Worm (Caenorhabditis elegans) whole organism, young adult: ENCODE results near the gene rike-1.

Experiments used
- B0035.1 ChIP-seq: sonication (generic microtip); optimal IDR thresholded peaks from 2 replicates; lab custom pipeline; 2016; ENCODE audit warnings: missing genetic modification characterization, mild to moderate bottlenecking, missing compliant biosample characterization, missing genotype, missing genetic modification reagents
- D2030.7 ChIP-seq: fragments of 200-800 bp; sonication (Bioruptor generic); IDR thresholded peaks from 2 replicates; pipeline ENCODE4 v1.3.6; 2022; ENCODE audit warnings: missing genetic modification reagents, missing genetic modification characterization, missing compliant biosample characterization
- F10E7.11 ChIP-seq: sonication (generic microtip); optimal IDR thresholded peaks from 2 replicates; lab custom pipeline; 2017; ENCODE audit warnings: mild to moderate bottlenecking, missing genetic modification characterization, moderate library complexity, missing compliant biosample characterization
- F23B12.7 ChIP-seq: sonication (generic microtip); optimal IDR thresholded peaks from 2 replicates; lab custom pipeline; 2017; ENCODE audit warnings: missing genetic modification characterization, mild to moderate bottlenecking, missing compliant biosample characterization, antibody characterized with exemption, moderate library complexity; ENCODE audit not compliant: insufficient read depth
- K11D2.4 ChIP-seq: fragments of 200-800 bp; sonication (Bioruptor generic); IDR thresholded peaks from 2 replicates; pipeline ENCODE4 v1.3.6; 2022; ENCODE audit warnings: missing genetic modification reagents, missing genetic modification characterization, missing compliant biosample characterization
- K12H6.12 ChIP-seq: fragments of 200-800 bp; sonication (Bioruptor generic); optimal IDR thresholded peaks from 2 replicates; lab custom pipeline; 2018; ENCODE audit warnings: mild to moderate bottlenecking, missing genetic modification characterization, missing compliant biosample characterization
- T07F8.4 ChIP-seq: sonication (generic microtip); optimal IDR thresholded peaks from 2 replicates; lab custom pipeline; 2016; ENCODE audit warnings: mild to moderate bottlenecking, missing genetic modification characterization, moderate library complexity, missing compliant biosample characterization
- T26A5.8 ChIP-seq: sonication (generic microtip); optimal IDR thresholded peaks from 2 replicates; lab custom pipeline; 2016; ENCODE audit warnings: missing genetic modification characterization, missing compliant biosample characterization
- Y53G8AR.9 ChIP-seq: fragments of 200-800 bp; sonication (Bioruptor generic); conservative IDR thresholded peaks from 2 replicates; pipeline ENCODE4 v1.3.6; 2022; ENCODE audit warnings: missing genetic modification reagents, missing genetic modification characterization, missing compliant biosample characterization
- Y56A3A.18 ChIP-seq: fragments of 200-800 bp; sonication (Bioruptor generic); IDR thresholded peaks from 2 replicates; pipeline ENCODE4 v1.3.6; 2022; ENCODE audit warnings: missing genetic modification reagents, missing genetic modification characterization, missing compliant biosample characterization
- Y67H2A.10 ChIP-seq: fragments of 200-800 bp; sonication (Bioruptor generic); conservative IDR thresholded peaks from 2 replicates; pipeline ENCODE4 v1.3.6; 2022; ENCODE audit warnings: missing genetic modification reagents, missing genetic modification characterization, missing compliant biosample characterization
- Y95B8A.8 ChIP-seq: fragments of 200-800 bp; sonication (Bioruptor generic); IDR thresholded peaks from 2 replicates; pipeline ENCODE4 v1.3.6; 2022; ENCODE audit warnings: missing genetic modification reagents, missing genetic modification characterization, missing compliant biosample characterization
- attf-6 ChIP-seq: fragments of 200-800 bp; sonication (Bioruptor generic); IDR thresholded peaks from 2 replicates; pipeline ENCODE4 v1.3.6; 2022; ENCODE audit warnings: missing genetic modification reagents, missing genetic modification characterization, missing compliant biosample characterization
- cebp-1 ChIP-seq, 2 experiments: fragments of 200-800 bp in 1 of 2; sonication (Bioruptor generic) in 1 of 2; sonication (generic microtip) in 1 of 2; IDR thresholded peaks in 1 of 2; optimal IDR thresholded peaks in 1 of 2; 2 replicates each; pipeline versions ENCODE4 v1.3.6 to Lab custom; 2017 to 2022; ENCODE audit warnings: missing compliant biosample characterization in 2 of 2, missing genetic modification characterization in 2 of 2, mild to moderate bottlenecking in 1 of 2, missing genetic modification reagents in 1 of 2, moderate library complexity in 1 of 2
- ceh-100 ChIP-seq: fragments of 200-800 bp; sonication (Bioruptor generic); IDR thresholded peaks from 2 replicates; pipeline ENCODE4 v1.3.6; 2022; ENCODE audit warnings: missing genetic modification reagents, missing genetic modification characterization, missing compliant biosample characterization
- ceh-40 ChIP-seq: fragments of 200-800 bp; sonication (Bioruptor generic); IDR thresholded peaks from 2 replicates; pipeline ENCODE4 v1.3.6; 2022; ENCODE audit warnings: missing genetic modification characterization, missing compliant biosample characterization
- ceh-79 ChIP-seq: sonication (generic microtip); optimal IDR thresholded peaks from 2 replicates; lab custom pipeline; 2017; ENCODE audit warnings: mild to moderate bottlenecking, missing genetic modification characterization, missing compliant biosample characterization
- dpff-1 ChIP-seq: sonication (generic microtip); optimal IDR thresholded peaks from 2 replicates; lab custom pipeline; 2017; ENCODE audit warnings: mild to moderate bottlenecking, missing genetic modification characterization, missing compliant biosample characterization
- egl-44 ChIP-seq: fragments of 200-800 bp; sonication (Bioruptor generic); IDR thresholded peaks from 2 replicates; pipeline ENCODE4 v1.3.6; 2022; ENCODE audit warnings: missing genetic modification reagents, missing genetic modification characterization, missing compliant biosample characterization
- egrh-3 ChIP-seq: fragments of 200-800 bp; sonication (Bioruptor generic); IDR thresholded peaks from 2 replicates; pipeline ENCODE4 v1.3.6; 2022; ENCODE audit warnings: missing genetic modification reagents, missing genetic modification characterization, missing compliant biosample characterization
- ekl-4 ChIP-seq: fragments of 200-800 bp; sonication (Bioruptor generic); IDR thresholded peaks from 2 replicates; pipeline ENCODE4 v1.3.6; 2022; ENCODE audit warnings: missing genetic modification reagents, missing genetic modification characterization, missing compliant biosample characterization
- gei-17 ChIP-seq: fragments of 200-800 bp; sonication (Bioruptor generic); optimal IDR thresholded peaks from 2 replicates; lab custom pipeline; 2018; ENCODE audit warnings: mild to moderate bottlenecking, missing genetic modification characterization, missing compliant biosample characterization
- hmg-1.2 ChIP-seq: fragments of 200-800 bp; sonication (Bioruptor generic); IDR thresholded peaks from 2 replicates; pipeline ENCODE4 v1.3.6; 2022; ENCODE audit warnings: missing genetic modification reagents, missing genetic modification characterization, missing compliant biosample characterization
- hmg-20 ChIP-seq: fragments of 200-800 bp; sonication (Bioruptor generic); IDR thresholded peaks from 2 replicates; pipeline ENCODE4 v1.3.6; 2022; ENCODE audit warnings: missing genetic modification reagents, missing genetic modification characterization, missing compliant biosample characterization
- hrde-1 ChIP-seq: sonication (generic microtip); optimal IDR thresholded peaks from 2 replicates; lab custom pipeline; 2016; ENCODE audit warnings: missing genetic modification characterization, mild to moderate bottlenecking, missing compliant biosample characterization, moderate library complexity, missing genotype, missing genetic modification reagents, borderline replicate concordance
- lag-1 ChIP-seq: fragments of 200-800 bp; sonication (Bioruptor generic); IDR thresholded peaks from 2 replicates; pipeline ENCODE4 v1.3.6; 2022; ENCODE audit warnings: missing genetic modification reagents, missing genetic modification characterization, missing compliant biosample characterization
- lin-35 ChIP-seq, 3 experiments: fragments of 150-350 bp in 2 of 3; sonication (generic microtip) in 1 of 3; optimal IDR thresholded peaks; 2 replicates each; lab custom pipeline; 2014 to 2018; ENCODE audit warnings: missing biosample characterization in 3 of 3, missing genetic modification characterization in 3 of 3, missing genetic modification reagents in 3 of 3
- madf-6 ChIP-seq: fragments of 200-800 bp; sonication (Bioruptor generic); IDR thresholded peaks from 2 replicates; pipeline ENCODE4 v1.3.6; 2022; ENCODE audit warnings: missing genetic modification reagents, missing genetic modification characterization, missing compliant biosample characterization
- mcd-1 ChIP-seq: fragments of 200-800 bp; sonication (Bioruptor generic); IDR thresholded peaks from 2 replicates; pipeline ENCODE4 v1.3.6; 2022; ENCODE audit warnings: missing genetic modification reagents, missing genetic modification characterization, missing compliant biosample characterization
- nfyb-1 ChIP-seq: fragments of 200-800 bp; sonication (Bioruptor generic); IDR thresholded peaks from 2 replicates; pipeline ENCODE4 v1.3.6; 2022; ENCODE audit warnings: missing genetic modification reagents, missing genetic modification characterization, missing compliant biosample characterization
- nhr-80 ChIP-seq: sonication (generic microtip); optimal IDR thresholded peaks from 2 replicates; lab custom pipeline; 2016; ENCODE audit warnings: missing genetic modification characterization, missing compliant biosample characterization
- nhr-90 ChIP-seq: sonication (generic microtip); optimal IDR thresholded peaks from 2 replicates; lab custom pipeline; 2016; ENCODE audit warnings: missing genotype, mild to moderate bottlenecking, missing genetic modification characterization, missing compliant biosample characterization
- pbrm-1 ChIP-seq: fragments of 200-800 bp; sonication (Bioruptor generic); IDR thresholded peaks from 2 replicates; pipeline ENCODE4 v1.3.6; 2022; ENCODE audit warnings: missing genetic modification reagents, missing genetic modification characterization, missing compliant biosample characterization
- rcor-1 ChIP-seq: fragments of 200-800 bp; sonication (Bioruptor generic); IDR thresholded peaks from 2 replicates; pipeline ENCODE4 v1.3.6; 2022; ENCODE audit warnings: missing genetic modification reagents, missing genetic modification characterization, missing compliant biosample characterization
- repo-1 ChIP-seq: sonication (generic microtip); optimal IDR thresholded peaks from 2 replicates; lab custom pipeline; 2017; ENCODE audit warnings: mild to moderate bottlenecking, missing genetic modification characterization, missing compliant biosample characterization
- sea-2 ChIP-seq: fragments of 200-800 bp; sonication (Bioruptor generic); IDR thresholded peaks from 2 replicates; pipeline ENCODE4 v1.3.6; 2022; ENCODE audit warnings: missing genetic modification characterization, missing compliant biosample characterization
- snpc-4 ChIP-seq, 5 experiments: fragments of 150-350 bp in 1 of 5; sonication (generic microtip) in 4 of 5; optimal IDR thresholded peaks; 2 replicates each; lab custom pipeline; 2014 to 2018; ENCODE audit warnings: missing genetic modification characterization in 5 of 5, missing biosample characterization in 3 of 5, antibody characterized with exemption in 2 of 5, mild to moderate bottlenecking in 2 of 5, missing compliant biosample characterization in 2 of 5, missing genotype in 2 of 5, moderate library complexity in 2 of 5, missing genetic modification reagents in 1 of 5
- somi-1 ChIP-seq: fragments of 200-800 bp; sonication (Bioruptor generic); optimal IDR thresholded peaks from 2 replicates; lab custom pipeline; 2018; ENCODE audit warnings: mild to moderate bottlenecking, missing genetic modification characterization, missing compliant biosample characterization
- sptf-2 ChIP-seq: fragments of 200-800 bp; sonication (Bioruptor generic); optimal IDR thresholded peaks from 2 replicates; lab custom pipeline; 2018; ENCODE audit warnings: mild to moderate bottlenecking, missing genetic modification characterization, missing compliant biosample characterization
- tbx-9 ChIP-seq: sonication (generic microtip); optimal IDR thresholded peaks from 2 replicates; lab custom pipeline; 2016; ENCODE audit warnings: borderline replicate concordance, missing genetic modification characterization, inconsistent platforms, missing compliant biosample characterization
- zim-3 ChIP-seq: sonication (generic microtip); optimal IDR thresholded peaks from 2 replicates; lab custom pipeline; 2017; ENCODE audit warnings: mild to moderate bottlenecking, missing genetic modification characterization, moderate library complexity, missing compliant biosample characterization

The rike-1 gene

DNA sequence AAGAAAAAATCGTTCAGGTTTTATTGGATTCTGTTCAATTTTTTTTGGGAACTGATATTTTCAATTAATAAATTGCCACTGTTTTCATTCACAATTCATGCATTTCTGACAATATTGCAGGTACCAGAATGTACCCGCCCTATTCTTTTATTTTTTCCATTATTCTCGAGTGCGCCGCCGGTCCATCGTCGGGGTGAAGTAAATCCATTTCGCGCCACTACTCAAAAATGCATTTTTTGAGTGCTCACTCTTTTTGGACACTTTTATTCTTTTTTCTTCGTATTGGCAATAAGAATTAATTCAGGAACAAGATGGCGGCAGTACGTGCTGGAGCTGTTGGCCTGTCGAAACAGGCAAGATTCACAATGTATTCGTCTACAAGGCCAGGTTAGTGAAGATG, 14.9 kb downstream of the rike-1 start, which contains the start of gene kcnl-4 (continued):
- TF ChIP-seq sea-2 (GFP tag; lab: Robert Waterston, UW) = no peak

ce11 chrV:14527210-14527609, 18.5 kb downstream of the rike-1 start:
- TF ChIP-seq Y56A3A.18 (GFP tag; lab: Robert Waterston, UW) (no peak), repo-1 (tag; lab: Kevin White, UChicago) (no peak), gei-17 (GFP tag; lab: Kevin White, UChicago) (no peak), hrde-1 (no peak), Y67H2A.10 (GFP tag; lab: Robert Waterston, UW) (no peak), egl-44 (GFP tag; lab: Robert Waterston, UW) (no peak), zim-3 (tag; lab: Kevin White, UChicago) (no peak), sptf-2 (GFP tag; lab: Kevin White, UChicago) (no peak), nhr-90 (tag; lab: Kevin White, UChicago) (no peak), somi-1 (no peak), T07F8.4 (tag; lab: Kevin White, UChicago) (no peak)

ce11 chrV:14525089-14525488, 20.6 kb downstream of the rike-1 start, which contains the start of gene hda-1:
TSS of gene hda-1 (plus strand) at chrV:14525389.
- no peak for TF ChIP-seq egrh-3
- TF ChIP-seq attf-6 = no peak
- no peak for TF ChIP-seq ekl-4 (GFP tag; lab: Robert Waterston, UW)
- no peak for TF ChIP-seq T26A5.8 (tag; lab: Kevin White, UChicago)
- no peak for TF ChIP-seq F10E7.11
- no peak for TF ChIP-seq Y53G8AR.9
- no peak for TF ChIP-seq repo-1 (tag; lab: Kevin White, UChicago)
- TF ChIP-seq tbx-9 (tag; lab: Kevin White, UChicago) = no peak
- no peak for TF ChIP-seq ceh-40
- TF ChIP-seq K12H6.12 (tag; lab: Kevin White, UChicago) = no peak
- TF ChIP-seq B0035.1 (tag; lab: Kevin White, UChicago) = no peak
- TF ChIP-seq lag-1 (GFP tag; lab: Robert Waterston, UW) = no peak
- no peak for TF ChIP-seq zim-3 (tag; lab: Kevin White, UChicago)
- TF ChIP-seq Y95B8A.8 (GFP tag; lab: Robert Waterston, UW) = no peak
- TF ChIP-seq K11D2.4 = no peak

ce11 chrV:14523788-14524582, 21.7 kb downstream of the rike-1 start, which contains the start of gene ril-1:
TSS of gene ril-1 (minus strand) at chrV:14524129.
- TF ChIP-seq snpc-4 (GFP tag; optimal IDR thresholded peaks at IDR 0.05; lab: Kevin White, UChicago) = peak; percentile 34
- peak in 2 of 4 experiments; percentile 46 to 57 for TF ChIP-seq snpc-4 (tag; optimal IDR thresholded peaks at IDR 0.05; lab: Kevin White, UChicago)
- peak in 1 of 3 experiments; percentile 38 for TF ChIP-seq lin-35 (GFP tag; optimal IDR thresholded peaks at IDR 0.05; lab: Kevin White, UChicago)
- TF ChIP-seq pbrm-1 (GFP tag; lab: Robert Waterston, UW) = 0 out of 2 replicates have a peak, but pooled peaks have one; percentile 12
- TF ChIP-seq D2030.7 (GFP tag; lab: Robert Waterston, UW) = peak; percentile 27; the same call in 1 of the 2 replicates
- TF ChIP-seq mcd-1 (GFP tag; lab: Robert Waterston, UW) = peak; percentile 50
- TF ChIP-seq hmg-1.2 (GFP tag; lab: Robert Waterston, UW) = peak; percentile 12; the same call in 1 of the 2 replicates
- TF ChIP-seq hmg-20 (GFP tag; lab: Robert Waterston, UW) = no peak
- peak; percentile 60 for TF ChIP-seq nhr-80 (tag; lab: Kevin White, UChicago)
- no peak for TF ChIP-seq dpff-1
- TF ChIP-seq cebp-1 (GFP tag; IDR thresholded peaks at IDR 0.05; lab: Robert Waterston, UW) = no peak
- TF ChIP-seq cebp-1 (tag; optimal IDR thresholded peaks at IDR 0.05; lab: Kevin White, UChicago) = peak; percentile 13
- peak; percentile 53; the same call in 1 of the 2 replicates for TF ChIP-seq ceh-100 (GFP tag; lab: Robert Waterston, UW)
- TF ChIP-seq F23B12.7 (tag; lab: Kevin White, UChicago) = peak; percentile 64
- no peak for TF ChIP-seq ceh-79 (tag; lab: Kevin White, UChicago)
- peak; percentile 26; the same call in 1 of the 2 replicates for TF ChIP-seq nfyb-1 (GFP tag; lab: Robert Waterston, UW)
- TF ChIP-seq rcor-1 (GFP tag; lab: Robert Waterston, UW) = 0 out of 2 replicates have a peak, but pooled peaks have one; percentile 24
- TF ChIP-seq madf-6 (GFP tag; lab: Robert Waterston, UW) = 0 out of 2 replicates have a peak, but pooled peaks have one; percentile 7
